Worm (Caenorhabditis elegans) whole organism, L2 larva: ENCODE measurements around the gene nurf-1.

ENCODE experiments used
- C34F6.9 ChIP-seq: fragments of 150-350 bp; optimal IDR thresholded peaks from 2 replicates; lab custom pipeline; 2014; ENCODE audit warnings: missing biosample characterization, missing genetic modification characterization
- F13H6.1 ChIP-seq: sonication (generic microtip); optimal IDR thresholded peaks from 2 replicates; lab custom pipeline; 2016; ENCODE audit warnings: missing genetic modification characterization, missing compliant biosample characterization
- R02D3.7 ChIP-seq: fragments of 150-350 bp; optimal IDR thresholded peaks from 2 replicates; lab custom pipeline; 2014; ENCODE audit warnings: missing biosample characterization, missing genetic modification characterization
- ZK546.5 ChIP-seq: sonication (generic microtip); optimal IDR thresholded peaks from 2 replicates; lab custom pipeline; 2017; ENCODE audit warnings: missing biosample characterization, missing genetic modification characterization
- alr-1 ChIP-seq: fragments of 150-350 bp; optimal IDR thresholded peaks from 2 replicates; lab custom pipeline; 2014; ENCODE audit warnings: missing biosample characterization, missing genetic modification characterization
- aly-2 ChIP-seq: fragments of 150-350 bp; optimal IDR thresholded peaks from 2 replicates; lab custom pipeline; 2014; ENCODE audit warnings: missing biosample characterization, missing genetic modification characterization
- ama-1 ChIP-seq: fragments of 150-350 bp; optimal IDR thresholded peaks from 2 replicates; lab custom pipeline; 2018; ENCODE audit warnings: inconsistent platforms
- blmp-1 ChIP-seq: sonication (generic microtip); optimal IDR thresholded peaks from 2 replicates; lab custom pipeline; 2017; ENCODE audit warnings: missing genetic modification characterization, mild to moderate bottlenecking, missing compliant biosample characterization, antibody characterized with exemption, moderate library complexity; ENCODE audit not compliant: insufficient read depth
- ceh-16 ChIP-seq: fragments of 150-350 bp; optimal IDR thresholded peaks from 2 replicates; lab custom pipeline; 2014; ENCODE audit warnings: missing biosample characterization, missing genetic modification characterization
- ceh-82 ChIP-seq: fragments of 150-350 bp; optimal IDR thresholded peaks from 2 replicates; lab custom pipeline; 2014; ENCODE audit warnings: missing biosample characterization, missing genetic modification characterization
- crh-2 ChIP-seq: sonication (generic microtip); optimal IDR thresholded peaks from 2 replicates; lab custom pipeline; 2017; ENCODE audit warnings: missing biosample characterization, missing genetic modification characterization
- dmd-4 ChIP-seq: sonication (generic microtip); optimal IDR thresholded peaks from 2 replicates; lab custom pipeline; 2017; ENCODE audit warnings: missing biosample characterization, missing genetic modification characterization
- egl-27 ChIP-seq: sonication (generic microtip); optimal IDR thresholded peaks from 3 replicates; lab custom pipeline; 2017; ENCODE audit warnings: missing biosample characterization, missing genetic modification reagents, missing genetic modification characterization
- elt-1 ChIP-seq: fragments of 150-350 bp; optimal IDR thresholded peaks from 2 replicates; lab custom pipeline; 2014; ENCODE audit warnings: missing biosample characterization, missing genetic modification characterization
- elt-3 ChIP-seq: sonication (generic microtip); optimal IDR thresholded peaks from 2 replicates; lab custom pipeline; 2017; ENCODE audit warnings: missing biosample characterization, missing genetic modification characterization
- fos-1 ChIP-seq: fragments of 150-350 bp; optimal IDR thresholded peaks from 2 replicates; lab custom pipeline; 2014; ENCODE audit warnings: missing biosample characterization, missing genetic modification characterization
- gmeb-1 ChIP-seq: fragments of 150-350 bp; optimal IDR thresholded peaks from 2 replicates; lab custom pipeline; 2014; ENCODE audit warnings: missing biosample characterization, missing genetic modification characterization
- lin-11 ChIP-seq: fragments of 150-350 bp; sonication (generic microtip); optimal IDR thresholded peaks from 2 replicates; lab custom pipeline; 2014; ENCODE audit warnings: missing biosample characterization, missing genetic modification characterization, inconsistent platforms, mixed read lengths
- lin-13 ChIP-seq: fragments of 150-350 bp; optimal IDR thresholded peaks from 2 replicates; lab custom pipeline; 2014; ENCODE audit warnings: missing biosample characterization, missing genetic modification reagents, missing genetic modification characterization
- lin-39 ChIP-seq: fragments of 150-350 bp; optimal IDR thresholded peaks from 2 replicates; lab custom pipeline; 2014; ENCODE audit warnings: missing biosample characterization, missing genetic modification reagents, missing genetic modification characterization
- lsy-2 ChIP-seq, 2 experiments: fragments of 150-350 bp in 1 of 2; sonication (generic microtip) in 1 of 2; optimal IDR thresholded peaks; 2 replicates each; lab custom pipeline; 2014 to 2017; ENCODE audit warnings: missing biosample characterization in 2 of 2, missing genetic modification characterization in 2 of 2
- mab-5 ChIP-seq: fragments of 150-350 bp; optimal IDR thresholded peaks from 2 replicates; lab custom pipeline; 2014; ENCODE audit warnings: missing biosample characterization, missing genetic modification characterization
- mbf-1 ChIP-seq: sonication (generic microtip); optimal IDR thresholded peaks from 2 replicates; lab custom pipeline; 2017; ENCODE audit warnings: missing biosample characterization, missing genetic modification characterization
- mdl-1 ChIP-seq, 2 experiments: fragments of 150-350 bp in 1 of 2; sonication (generic microtip) in 1 of 2; optimal IDR thresholded peaks; 2 replicates each; lab custom pipeline; 2017; ENCODE audit warnings: missing biosample characterization in 2 of 2, missing genetic modification characterization in 2 of 2
- nhr-10 ChIP-seq: sonication (generic microtip); optimal IDR thresholded peaks from 2 replicates; lab custom pipeline; 2017; ENCODE audit warnings: missing biosample characterization, missing genetic modification characterization
- nhr-129 ChIP-seq: fragments of 150-350 bp; optimal IDR thresholded peaks from 2 replicates; lab custom pipeline; 2014; ENCODE audit warnings: missing biosample characterization, missing genetic modification characterization
- nhr-21 ChIP-seq: fragments of 150-350 bp; optimal IDR thresholded peaks from 2 replicates; lab custom pipeline; 2014; ENCODE audit warnings: missing biosample characterization, missing genetic modification characterization
- nhr-23 ChIP-seq: fragments of 150-350 bp; optimal IDR thresholded peaks from 2 replicates; lab custom pipeline; 2014; ENCODE audit warnings: missing biosample characterization, missing genetic modification reagents, missing genetic modification characterization
- nhr-237 ChIP-seq: fragments of 150-350 bp; optimal IDR thresholded peaks from 2 replicates; lab custom pipeline; 2014; ENCODE audit warnings: missing biosample characterization, missing genetic modification characterization
- nhr-25 ChIP-seq: fragments of 150-350 bp; sonication (generic microtip); optimal IDR thresholded peaks from 3 replicates; lab custom pipeline; 2014; ENCODE audit warnings: missing biosample characterization, missing genetic modification characterization
- nhr-6 ChIP-seq: fragments of 150-350 bp; optimal IDR thresholded peaks from 2 replicates; lab custom pipeline; 2014; ENCODE audit warnings: missing biosample characterization, missing genetic modification characterization
- nhr-77 ChIP-seq: fragments of 150-350 bp; optimal IDR thresholded peaks from 2 replicates; lab custom pipeline; 2014; ENCODE audit warnings: missing biosample characterization, missing genetic modification characterization
- peb-1 ChIP-seq: fragments of 150-350 bp; optimal IDR thresholded peaks from 2 replicates; lab custom pipeline; 2014; ENCODE audit warnings: missing biosample characterization, missing genetic modification characterization
- sem-4 ChIP-seq: fragments of 150-350 bp; optimal IDR thresholded peaks from 2 replicates; lab custom pipeline; 2014; ENCODE audit warnings: missing biosample characterization, missing genetic modification reagents, missing genetic modification characterization
- skn-1 ChIP-seq: sonication (generic microtip); optimal IDR thresholded peaks from 2 replicates; lab custom pipeline; 2017; ENCODE audit warnings: missing biosample characterization, missing genetic modification characterization
- sma-3 ChIP-seq: sonication (generic microtip); optimal IDR thresholded peaks from 2 replicates; lab custom pipeline; 2016; ENCODE audit warnings: missing genetic modification reagents, missing genetic modification characterization, missing compliant biosample characterization
- sma-9 ChIP-seq, 2 experiments: fragments of 150-350 bp in 1 of 2; sonication (generic microtip) in 1 of 2; optimal IDR thresholded peaks; 2 replicates each; lab custom pipeline; 2014 to 2016; ENCODE audit warnings: missing genetic modification characterization in 2 of 2, mild to moderate bottlenecking in 1 of 2, missing biosample characterization in 1 of 2, missing compliant biosample characterization in 1 of 2, missing genetic modification reagents in 1 of 2, moderate library complexity in 1 of 2
- snpc-4 ChIP-seq: fragments of 150-350 bp; optimal IDR thresholded peaks from 2 replicates; lab custom pipeline; 2014; ENCODE audit warnings: missing biosample characterization, missing genetic modification characterization
- unc-39 ChIP-seq: fragments of 150-350 bp; optimal IDR thresholded peaks from 2 replicates; lab custom pipeline; 2014; ENCODE audit warnings: missing biosample characterization, missing genetic modification characterization
- unc-55 ChIP-seq: fragments of 150-350 bp; sonication (generic microtip); optimal IDR thresholded peaks from 3 replicates; lab custom pipeline; 2014; ENCODE audit warnings: missing biosample characterization, missing genetic modification reagents, missing genetic modification characterization
- unc-62 ChIP-seq: fragments of 150-350 bp; optimal IDR thresholded peaks from 2 replicates; lab custom pipeline; 2014; ENCODE audit warnings: missing biosample characterization, missing genetic modification reagents, missing genetic modification characterization
- zag-1 ChIP-seq: fragments of 150-350 bp; optimal IDR thresholded peaks from 2 replicates; lab custom pipeline; 2014; ENCODE audit warnings: missing biosample characterization, missing genetic modification characterization
- ztf-1 ChIP-seq: fragments of 200-800 bp; sonication (Bioruptor generic); conservative IDR thresholded peaks from 2 replicates; pipeline ENCODE4 v1.3.6; 2022; ENCODE audit warnings: missing genetic modification characterization, missing compliant biosample characterization
- ztf-11 ChIP-seq: sonication (generic microtip); optimal IDR thresholded peaks from 2 replicates; lab custom pipeline; 2017; ENCODE audit warnings: missing biosample characterization, missing genetic modification characterization

The nurf-1 gene

ce11 chrII:14359007-14359406, 31.5 kb upstream of the nurf-1 start:
- TF ChIP-seq ceh-82 (tag; lab: Kevin White, UChicago) (no peak), aly-2 (tag; lab: Kevin White, UChicago) (no peak), unc-39 (tag; lab: Kevin White, UChicago) (no peak)
- TF ChIP-seq, all 48 proteins: peak for 0

- TF ChIP-seq nhr-10 (no peak), fos-1 (tag; lab: Kevin White, UChicago) (no peak), peb-1 (tag; lab: Kevin White, UChicago) (no peak), elt-3 (no peak), mdl-1 (tag; optimal IDR thresholded peaks at IDR 0.05; lab: Kevin White, UChicago) (no peak), F13H6.1 (tag; lab: Kevin White, UChicago) (no peak)
These were observed 29.8 kb upstream of the nurf-1 start for ce11 chrII:14360675-14361074.

ce11 chrII:14361719-14362118, 28.8 kb upstream of the nurf-1 start, which contains the start of gene tebp-1:
Gene tebp-1 (plus strand): TSS chrII:14362019.
- TF ChIP-seq peb-1 (tag; lab: Kevin White, UChicago) = no peak
- no peak for TF ChIP-seq skn-1 (tag; lab: Kevin White, UChicago)
- no peak for TF ChIP-seq lin-39 (tag; lab: Kevin White, UChicago)
- no peak for TF ChIP-seq R02D3.7 (tag; lab: Kevin White, UChicago)
- TF ChIP-seq nhr-25 = no peak
- TF ChIP-seq gmeb-1 (tag; lab: Kevin White, UChicago) = no peak
- TF ChIP-seq nhr-77 (tag; lab: Kevin White, UChicago) = no peak
- TF ChIP-seq sma-3 (GFP tag; lab: Kevin White, UChicago) = no peak
- no peak for TF ChIP-seq ceh-16 (tag; lab: Kevin White, UChicago)
- no peak for TF ChIP-seq lsy-2 (tag; optimal IDR thresholded peaks at IDR 0.05; lab: Kevin White, UChicago)
- TF ChIP-seq crh-2 (tag; lab: Kevin White, UChicago) = no peak

- TF ChIP-seq nhr-6 (tag; lab: Kevin White, UChicago) (no peak), ZK546.5 (no peak), nhr-129 (peak; percentile 44), ztf-11 (tag; lab: Kevin White, UChicago) (no peak), R02D3.7 (tag; lab: Kevin White, UChicago) (no peak), F13H6.1 (tag; lab: Kevin White, UChicago) (no peak), peb-1 (tag; lab: Kevin White, UChicago) (no peak), sma-3 (GFP tag; lab: Kevin White, UChicago) (no peak), nhr-21 (tag; lab: Kevin White, UChicago) (no peak), unc-55 (peak; percentile 80), C34F6.9 (peak; percentile 68), dmd-4 (tag; lab: Kevin White, UChicago) (no peak), mab-5 (tag; lab: Kevin White, UChicago) (peak; percentile 43), unc-62 (GFP tag; lab: Kevin White, UChicago) (no peak), mbf-1 (no peak), nhr-237 (tag; lab: Kevin White, UChicago) (no peak), ceh-82 (tag; lab: Kevin White, UChicago) (no peak), mdl-1 (tag; optimal IDR thresholded peaks at IDR 0.05; lab: Kevin White, UChicago) (no peak), elt-1 (no peak), zag-1 (tag; lab: Kevin White, UChicago) (peak; percentile 45), blmp-1 (tag; lab: Kevin White, UChicago) (no peak), nhr-23 (tag; lab: Kevin White, UChicago) (no peak), gmeb-1 (tag; lab: Kevin White, UChicago) (no peak), lsy-2 (tag; optimal IDR thresholded peaks at IDR 0.05; lab: Kevin White, UChicago) (peak; percentile 23 to 88), sem-4 (tag; lab: Kevin White, UChicago) (no peak), elt-3 (no peak), nhr-77 (tag; lab: Kevin White, UChicago) (no peak), snpc-4 (peak; percentile 6), sma-9 (GFP tag; optimal IDR thresholded peaks at IDR 0.05; lab: Kevin White, UChicago) (no peak), sma-9 (tag; optimal IDR thresholded peaks at IDR 0.05; lab: Kevin White, UChicago) (no peak), ztf-1 (no peak), alr-1 (tag; lab: Kevin White, UChicago) (no peak), crh-2 (tag; lab: Kevin White, UChicago) (peak; percentile 60), fos-1 (tag; lab: Kevin White, UChicago) (peak; percentile 18), nhr-25 (no peak), lin-39 (tag; lab: Kevin White, UChicago) (no peak), nhr-10 (no peak), lin-13 (GFP tag; lab: Kevin White, UChicago) (no peak), egl-27 (tag; lab: Kevin White, UChicago) (no peak), aly-2 (tag; lab: Kevin White, UChicago) (no peak), lin-11 (tag; lab: Kevin White, UChicago) (peak; percentile 66), ama-1 (lab: Kevin White, UChicago) (no peak)
- TF ChIP-seq, all 48 proteins: peak for 10
These were observed 25.2 kb upstream of the nurf-1 start, which contains the start of gene imb-2 for ce11 chrII:14365182-14365751. Gene imb-2 (plus strand): TSS chrII:14365701.
